Fruit fly (Drosophila melanogaster) whole organism, embryonic: Measurements from ENCODE around the gene HINT1.

Source experiments
- CG10366 ChIP-seq: fragments of 200-800 bp; sonication (Bioruptor generic); IDR thresholded peaks from 2 replicates; pipeline ENCODE4 v1.3.6; 2022; ENCODE audit warnings: missing biosample characterization, missing genetic modification characterization
- CG13624 ChIP-seq: fragments of 200-800 bp; sonication (Bioruptor generic); optimal IDR thresholded peaks from 2 replicates; lab custom pipeline; 2016; ENCODE audit warnings: missing biosample characterization, missing genetic modification characterization
- CG18619 ChIP-seq: fragments of 200-800 bp; sonication (Bioruptor generic); optimal IDR thresholded peaks from 3 replicates; lab custom pipeline; 2017; ENCODE audit warnings: missing biosample characterization, mild to moderate bottlenecking, missing genetic modification characterization
- CG31441 ChIP-seq: fragments of 200-800 bp; sonication (Bioruptor generic); IDR thresholded peaks from 2 replicates; pipeline ENCODE4 v1.3.6; 2022; ENCODE audit warnings: missing biosample characterization, missing genetic modification characterization
- Dbx ChIP-seq: fragments of 200-800 bp; sonication (Bioruptor generic); IDR thresholded peaks from 3 replicates; pipeline ENCODE4 v1.3.6; 2022; ENCODE audit warnings: missing biosample characterization, missing genetic modification characterization
- Dip3 ChIP-seq: fragments of 200-800 bp; sonication (Bioruptor generic); optimal IDR thresholded peaks from 3 replicates; lab custom pipeline; 2016; ENCODE audit warnings: missing biosample characterization, missing genetic modification characterization
- E2f2 ChIP-seq: fragments of 200-800 bp; sonication (Bioruptor generic); IDR thresholded peaks from 2 replicates; pipeline ENCODE4 v1.3.6; 2022; ENCODE audit warnings: missing biosample characterization, missing genetic modification characterization
- NfI ChIP-seq: fragments of 200-800 bp; sonication (Bioruptor generic); optimal IDR thresholded peaks from 3 replicates; lab custom pipeline; 2018; ENCODE audit warnings: missing biosample characterization, mild to moderate bottlenecking, missing genetic modification characterization, moderate library complexity

dm6 chr2L:2739820-2740230 lies 30.1 kb upstream of the HINT1 start, which contains the start of gene Hrs:
- TF ChIP-seq CG10366 (no peak), CG13624 (GFP tag; lab: Kevin White, UChicago) (no peak), E2f2 (GFP tag; lab: Robert Waterston, UW) (peak; percentile 79), Dbx (GFP tag; lab: Robert Waterston, UW) (no peak), NfI (no peak), Dip3 (GFP tag; lab: Kevin White, UChicago) (no peak), CG31441 (no peak), CG18619 (GFP tag; lab: Kevin White, UChicago) (no peak)
